Worm (Caenorhabditis elegans): Measurements from ENCODE around the gene sri-45.
A peak's percentile ranks its signal among the peaks of the same experiment; 100 is the strongest.

sri-45 gene

ce11 chrII:689749-690148 is 28.2 kb upstream of the sri-45 start, which contains the start of gene T02H6.4:
T02H6.4 (plus strand) TSS chrII:690049.
- TF ChIP-seq lin-32 (GFP tag; optimal IDR thresholded peaks at IDR 0.05) (no peak), ztf-11 (tag; optimal IDR thresholded peaks at IDR 0.05) (no peak), lin-13 (tag; optimal IDR thresholded peaks at IDR 0.05) (no peak), flh-1 (GFP tag; optimal IDR thresholded peaks at IDR 0.05) (no peak), tbx-8 (GFP tag; optimal IDR thresholded peaks at IDR 0.05) (no peak)

ce11 chrII:684811-685210 is 23.2 kb upstream of the sri-45 start, which contains the start of gene T02H6.5:
T02H6.5 (plus strand) TSS chrII:685111.
- TF ChIP-seq nhr-76 (tag; optimal IDR thresholded peaks at IDR 0.05) = no peak
- TF ChIP-seq ceh-39 (tag; optimal IDR thresholded peaks at IDR 0.05) = no peak
- no peak for TF ChIP-seq elt-1 (tag; optimal IDR thresholded peaks at IDR 0.05; ENCODE audit: borderline replicate concordance, insufficient read depth)
- TF ChIP-seq unc-120 (tag; optimal IDR thresholded peaks at IDR 0.05; ENCODE audit: poor library complexity, severe bottlenecking) = no peak
- no peak for TF ChIP-seq nhr-2 (tag; optimal IDR thresholded peaks at IDR 0.05)
- no peak for TF ChIP-seq ceh-83 (GFP tag; optimal IDR thresholded peaks at IDR 0.05)
- TF ChIP-seq M03D4.4 (tag; optimal IDR thresholded peaks at IDR 0.05) = no peak
- TF ChIP-seq pha-4 (tag; optimal IDR thresholded peaks at IDR 0.05) = no peak
- TF ChIP-seq hlh-1 (tag; optimal IDR thresholded peaks at IDR 0.05) = no peak
- TF ChIP-seq ceh-43 (GFP tag; optimal IDR thresholded peaks at IDR 0.05) = no peak
- no peak for TF ChIP-seq nhr-12 (tag; optimal IDR thresholded peaks at IDR 0.05)
- TF ChIP-seq lin-32 (GFP tag; optimal IDR thresholded peaks at IDR 0.05) = no peak
- TF ChIP-seq lin-13 (tag; optimal IDR thresholded peaks at IDR 0.05) = no peak
- TF ChIP-seq unc-39 (tag; optimal IDR thresholded peaks at IDR 0.05) = no peak
- TF ChIP-seq nhr-28 (tag; optimal IDR thresholded peaks at IDR 0.05) = no peak
- no peak for TF ChIP-seq cnd-1 (tag; optimal IDR thresholded peaks at IDR 0.05)
- no peak for TF ChIP-seq sem-2 (GFP tag; optimal IDR thresholded peaks at IDR 0.05)
- TF ChIP-seq blmp-1 (tag; optimal IDR thresholded peaks at IDR 0.05) = no peak
- TF ChIP-seq ham-2 (GFP tag; optimal IDR thresholded peaks at IDR 0.05) = no peak

ce11 chrII:683467-683866 is 21.9 kb upstream of the sri-45 start, which contains the start of gene T02H6.6:
T02H6.6 (plus strand) TSS chrII:683767.
- TF ChIP-seq tbx-8 (GFP tag; optimal IDR thresholded peaks at IDR 0.05) (no peak), hlh-1 (tag; optimal IDR thresholded peaks at IDR 0.05) (peak; percentile 63), zip-8 (tag; optimal IDR thresholded peaks at IDR 0.05) (no peak), unc-39 (tag; optimal IDR thresholded peaks at IDR 0.05) (no peak)

ce11 chrII:682326-682725 is 20.7 kb upstream of the sri-45 start, which contains the start of gene T02H6.7:
T02H6.7 (plus strand) TSS chrII:682626.
- no peak for TF ChIP-seq lin-13 (tag; optimal IDR thresholded peaks at IDR 0.05)
- no peak for TF ChIP-seq snpc-4 (tag; optimal IDR thresholded peaks at IDR 0.05)
- TF ChIP-seq ceh-83 (GFP tag; optimal IDR thresholded peaks at IDR 0.05) = no peak
- TF ChIP-seq zip-8 (tag; optimal IDR thresholded peaks at IDR 0.05) = no peak
- TF ChIP-seq nhr-28 (tag; optimal IDR thresholded peaks at IDR 0.05) = no peak
- no peak for TF ChIP-seq unc-120 (tag; optimal IDR thresholded peaks at IDR 0.05; ENCODE audit: poor library complexity, severe bottlenecking)
- no peak for TF ChIP-seq blmp-1 (tag; optimal IDR thresholded peaks at IDR 0.05)
- no peak for TF ChIP-seq lsy-2 (tag; optimal IDR thresholded peaks at IDR 0.05)
- TF ChIP-seq elt-3 (tag; optimal IDR thresholded peaks at IDR 0.05) = no peak
- no peak for TF ChIP-seq ceh-43 (GFP tag; optimal IDR thresholded peaks at IDR 0.05)
- no peak for TF ChIP-seq hlh-1 (tag; optimal IDR thresholded peaks at IDR 0.05)
- TF ChIP-seq M03D4.4 (tag; optimal IDR thresholded peaks at IDR 0.05) = no peak
- TF ChIP-seq unc-39 (tag; optimal IDR thresholded peaks at IDR 0.05) = no peak
- no peak for TF ChIP-seq mls-2 (tag; optimal IDR thresholded peaks at IDR 0.05)
- TF ChIP-seq nhr-2 (tag; optimal IDR thresholded peaks at IDR 0.05) = no peak
- no peak for TF ChIP-seq ceh-39 (tag; optimal IDR thresholded peaks at IDR 0.05)
- no peak for TF ChIP-seq nhr-76 (tag; optimal IDR thresholded peaks at IDR 0.05)

ce11 chrII:680612-681011 is 19.0 kb upstream of the sri-45 start, which contains the start of the genes T02H6.10 and T02H6.8:
T02H6.10 (minus strand) TSS chrII:680712.
T02H6.8 (plus strand) TSS chrII:680832.
- TF ChIP-seq unc-62 (GFP tag; optimal IDR thresholded peaks at IDR 0.05) = no peak
- TF ChIP-seq flh-1 (GFP tag; optimal IDR thresholded peaks at IDR 0.05) = no peak
- no peak for TF ChIP-seq nhr-12 (tag; optimal IDR thresholded peaks at IDR 0.05)
- no peak for TF ChIP-seq nhr-76 (tag; optimal IDR thresholded peaks at IDR 0.05)

- TF ChIP-seq ceh-83 (GFP tag; optimal IDR thresholded peaks at IDR 0.05) (no peak), elt-3 (tag; optimal IDR thresholded peaks at IDR 0.05) (no peak), unc-39 (tag; optimal IDR thresholded peaks at IDR 0.05) (no peak), mab-5 (tag; optimal IDR thresholded peaks at IDR 0.05) (no peak), sptf-1 (tag; optimal IDR thresholded peaks at IDR 0.05) (no peak), ceh-39 (tag; optimal IDR thresholded peaks at IDR 0.05) (no peak), lsy-2 (tag; optimal IDR thresholded peaks at IDR 0.05) (no peak), ham-2 (GFP tag; optimal IDR thresholded peaks at IDR 0.05) (no peak), pha-4 (tag; optimal IDR thresholded peaks at IDR 0.05) (no peak), hlh-1 (tag; optimal IDR thresholded peaks at IDR 0.05) (no peak), ceh-43 (GFP tag; optimal IDR thresholded peaks at IDR 0.05) (no peak), nhr-12 (tag; optimal IDR thresholded peaks at IDR 0.05) (no peak)
Measured at ce11 chrII:678581-678980, 17.0 kb upstream of the sri-45 start, which contains the start of gene T02H6.9. T02H6.9 (plus strand) TSS chrII:678881.
